Fruit fly (Drosophila melanogaster) whole organism, embryonic: ENCODE results near the gene Dus3.

Experiments used
- Atf-2 ChIP-seq: fragments of 200-800 bp; sonication (Bioruptor generic); optimal IDR thresholded peaks from 2 replicates; lab custom pipeline; 2016; ENCODE audit warnings: missing biosample characterization, missing genetic modification characterization
- Awh ChIP-seq: fragments of 200-800 bp; sonication (Bioruptor generic); IDR thresholded peaks from 2 replicates; pipeline ENCODE4, ENCODE4 v1.3.6; 2022; ENCODE audit warnings: missing biosample characterization, missing genetic modification characterization
- Blimp-1 ChIP-seq: fragments of 200-800 bp; sonication (Bioruptor generic); optimal IDR thresholded peaks from 3 replicates; lab custom pipeline; 2018; ENCODE audit warnings: missing biosample characterization, missing genetic modification characterization, mild to moderate bottlenecking, moderate library complexity, missing genetic modification reagents
- CG11723 ChIP-seq: fragments of 200-800 bp; sonication (Bioruptor generic); optimal IDR thresholded peaks from 2 replicates; lab custom pipeline; 2017; ENCODE audit warnings: missing biosample characterization, mild to moderate bottlenecking, missing genetic modification characterization
- CG12942 ChIP-seq: fragments of 200-800 bp; sonication (Bioruptor generic); optimal IDR thresholded peaks from 3 replicates; lab custom pipeline; 2016; ENCODE audit warnings: missing biosample characterization, missing genetic modification characterization
- CG13287 ChIP-seq: fragments of 200-800 bp; sonication (Bioruptor generic); IDR thresholded peaks from 2 replicates; pipeline ENCODE4 v1.3.6; 2022; ENCODE audit warnings: missing biosample characterization, missing genetic modification characterization; ENCODE audit not compliant: partially characterized antibody
- CG13424 ChIP-seq: fragments of 200-800 bp; sonication (Bioruptor generic); optimal IDR thresholded peaks from 2 replicates; lab custom pipeline; 2019; ENCODE audit warnings: missing biosample characterization, mild to moderate bottlenecking, missing genetic modification characterization, moderate library complexity
- CG13775 ChIP-seq: fragments of 200-800 bp; sonication (Bioruptor generic); optimal IDR thresholded peaks from 3 replicates; lab custom pipeline; 2017; ENCODE audit warnings: missing biosample characterization, mild to moderate bottlenecking, missing genetic modification characterization
- CG14050 ChIP-seq: fragments of 200-800 bp; sonication (Bioruptor generic); IDR thresholded peaks from 3 replicates; pipeline ENCODE4 v1.3.6; 2022; ENCODE audit warnings: missing biosample characterization, missing genetic modification characterization
- CG14860 ChIP-seq: fragments of 200-800 bp; sonication (Bioruptor generic); IDR thresholded peaks from 3 replicates; pipeline ENCODE4 v1.3.6; 2022; ENCODE audit warnings: missing biosample characterization, missing genetic modification characterization; ENCODE audit not compliant: partially characterized antibody
- CG15514 ChIP-seq: fragments of 200-800 bp; sonication (Bioruptor generic); optimal IDR thresholded peaks from 3 replicates; lab custom pipeline; 2017; ENCODE audit warnings: missing biosample characterization, missing genetic modification characterization, mild to moderate bottlenecking, moderate library complexity, missing genetic modification reagents
- CG1647 ChIP-seq: fragments of 200-800 bp; sonication (Bioruptor generic); optimal IDR thresholded peaks from 3 replicates; lab custom pipeline; 2016; ENCODE audit warnings: missing biosample characterization, missing genetic modification characterization
- CG17361 ChIP-seq: fragments of 200-800 bp; sonication (Bioruptor generic); IDR thresholded peaks from 3 replicates; pipeline ENCODE4 v1.3.6; 2022; ENCODE audit warnings: missing biosample characterization, missing genetic modification characterization
- CG17802 ChIP-seq: fragments of 200-800 bp; sonication (Bioruptor generic); optimal IDR thresholded peaks from 2 replicates; lab custom pipeline; 2018; ENCODE audit warnings: missing biosample characterization, mild to moderate bottlenecking, missing genetic modification characterization, moderate library complexity
- CG2116 ChIP-seq: fragments of 200-800 bp; sonication (Bioruptor generic); optimal IDR thresholded peaks from 3 replicates; lab custom pipeline; 2018; ENCODE audit warnings: missing biosample characterization, mild to moderate bottlenecking, missing genetic modification characterization
- CG4707 ChIP-seq: fragments of 200-800 bp; sonication (Bioruptor generic); optimal IDR thresholded peaks from 2 replicates; lab custom pipeline; 2018; ENCODE audit warnings: missing biosample characterization, mild to moderate bottlenecking, missing genetic modification characterization, moderate library complexity
- CG6683 ChIP-seq: fragments of 200-800 bp; sonication (Bioruptor generic); optimal IDR thresholded peaks from 2 replicates; lab custom pipeline; 2017; ENCODE audit warnings: missing biosample characterization, mild to moderate bottlenecking, missing genetic modification characterization, missing genetic modification reagents
- CG7786 ChIP-seq: fragments of 200-800 bp; sonication (Bioruptor generic); optimal IDR thresholded peaks from 2 replicates; lab custom pipeline; 2016; ENCODE audit warnings: missing biosample characterization, missing genetic modification characterization
- CG7839 ChIP-seq: fragments of 200-800 bp; sonication (Bioruptor generic); optimal IDR thresholded peaks from 3 replicates; lab custom pipeline; 2018; ENCODE audit warnings: missing biosample characterization, mild to moderate bottlenecking, missing genetic modification characterization, moderate library complexity
- CG9727 ChIP-seq: fragments of 200-800 bp; sonication (Bioruptor generic); optimal IDR thresholded peaks from 3 replicates; lab custom pipeline; 2017; ENCODE audit warnings: missing biosample characterization, mild to moderate bottlenecking, missing genetic modification characterization
- CHES-1-like ChIP-seq: fragments of 200-800 bp; sonication (Bioruptor generic); optimal IDR thresholded peaks from 2 replicates; lab custom pipeline; 2016; ENCODE audit warnings: missing biosample characterization, missing genetic modification characterization
- Camta ChIP-seq: fragments of 200-800 bp; sonication (Bioruptor generic); optimal IDR thresholded peaks from 2 replicates; lab custom pipeline; 2016; ENCODE audit warnings: missing biosample characterization, missing genetic modification characterization
- Dp ChIP-seq: fragments of 200-800 bp; sonication (Bioruptor generic); optimal IDR thresholded peaks from 2 replicates; lab custom pipeline; 2018; ENCODE audit warnings: missing biosample characterization, mild to moderate bottlenecking, missing genetic modification characterization, moderate library complexity
- Gug ChIP-seq: fragments of 200-800 bp; sonication (Bioruptor generic); IDR thresholded peaks from 4 replicates; pipeline ENCODE4 v1.3.6; 2022; ENCODE audit warnings: missing biosample characterization, missing genetic modification characterization
- H2.0 ChIP-seq: fragments of 200-800 bp; sonication (Bioruptor generic); IDR thresholded peaks from 2 replicates; pipeline ENCODE4 v1.3.6; 2022; ENCODE audit warnings: missing biosample characterization, missing genetic modification characterization
- Hr3 ChIP-seq: fragments of 200-800 bp; sonication (Bioruptor generic); optimal IDR thresholded peaks from 3 replicates; lab custom pipeline; 2016; ENCODE audit warnings: missing biosample characterization, missing genetic modification characterization
- Lim3 ChIP-seq: fragments of 200-800 bp; sonication (Bioruptor generic); IDR thresholded peaks from 2 replicates; pipeline ENCODE4 v1.3.6; 2022; ENCODE audit warnings: missing biosample characterization, missing genetic modification characterization
- Nf-YB ChIP-seq: fragments of 200-800 bp; sonication (Bioruptor generic); optimal IDR thresholded peaks from 3 replicates; lab custom pipeline; 2019; ENCODE audit warnings: missing biosample characterization, mild to moderate bottlenecking, missing genetic modification characterization, moderate library complexity
- Rfx ChIP-seq: fragments of 200-800 bp; sonication (Bioruptor generic); IDR thresholded peaks from 2 replicates; pipeline ENCODE4 v1.3.6; 2022; ENCODE audit warnings: missing biosample characterization, missing genetic modification characterization
- Stat92E ChIP-seq, 3 experiments: fragments of >200 bp in 2 of 3; fragments of 200-800 bp in 1 of 3; sonication (Bioruptor generic) in 1 of 3; optimal IDR thresholded peaks; 2 replicates each; lab custom pipeline; 2017 to 2019; ENCODE audit warnings: missing biosample characterization in 3 of 3, missing genetic modification characterization in 3 of 3, mild to moderate bottlenecking in 1 of 3, moderate library complexity in 1 of 3
- Usf ChIP-seq: fragments of 200-800 bp; sonication (Bioruptor generic); optimal IDR thresholded peaks from 2 replicates; lab custom pipeline; 2017; ENCODE audit warnings: missing genotype, missing biosample characterization, missing genetic modification characterization
- YL-1 ChIP-seq: fragments of 200-800 bp; sonication (Bioruptor generic); optimal IDR thresholded peaks from 3 replicates; lab custom pipeline; 2017; ENCODE audit warnings: missing biosample characterization, mild to moderate bottlenecking, missing genetic modification characterization
- chif ChIP-seq, 2 experiments: fragments of 200-800 bp; sonication (Bioruptor generic); optimal IDR thresholded peaks; 3 replicates each; lab custom pipeline; 2016; ENCODE audit warnings: missing biosample characterization in 2 of 2, missing genetic modification characterization in 2 of 2
- ci ChIP-seq: fragments of 200-800 bp; sonication (Bioruptor generic); IDR thresholded peaks from 3 replicates; pipeline ENCODE4 v1.3.6; 2022; ENCODE audit warnings: missing biosample characterization, missing genetic modification characterization
- dysf ChIP-seq: fragments of 200-800 bp; sonication (Bioruptor generic); IDR thresholded peaks from 3 replicates; pipeline ENCODE4 v1.3.6; 2022; ENCODE audit warnings: missing biosample characterization, missing genetic modification characterization
- esg ChIP-seq: fragments of 200-800 bp; sonication (Bioruptor generic); conservative IDR thresholded peaks from 2 replicates; pipeline ENCODE4 v1.3.6; 2022; ENCODE audit warnings: missing biosample characterization, missing genetic modification characterization
- eyg ChIP-seq: fragments of 200-800 bp; sonication (Bioruptor generic); optimal IDR thresholded peaks from 3 replicates; lab custom pipeline; 2016; ENCODE audit warnings: missing biosample characterization, missing genetic modification characterization
- ind ChIP-seq: fragments of 200-800 bp; sonication (Bioruptor generic); optimal IDR thresholded peaks from 3 replicates; lab custom pipeline; 2016; ENCODE audit warnings: missing biosample characterization, missing genetic modification characterization
- lab ChIP-seq: fragments of 200-800 bp; sonication (Bioruptor generic); optimal IDR thresholded peaks from 3 replicates; lab custom pipeline; 2017; ENCODE audit warnings: missing biosample characterization, missing genetic modification characterization, mild to moderate bottlenecking, moderate library complexity, missing genetic modification reagents
- lbe ChIP-seq: fragments of 200-800 bp; sonication (Bioruptor generic); optimal IDR thresholded peaks from 2 replicates; lab custom pipeline; 2016; ENCODE audit warnings: missing biosample characterization, mild to moderate bottlenecking, missing genetic modification characterization
- nmo ChIP-seq: fragments of 200-800 bp; sonication (Bioruptor generic); optimal IDR thresholded peaks from 2 replicates; lab custom pipeline; 2018; ENCODE audit warnings: missing biosample characterization, mild to moderate bottlenecking, missing genetic modification characterization, moderate library complexity
- pfk ChIP-seq: fragments of 200-800 bp; sonication (Bioruptor generic); optimal IDR thresholded peaks from 2 replicates; lab custom pipeline; 2018; ENCODE audit warnings: missing biosample characterization, mild to moderate bottlenecking, missing genetic modification characterization, moderate library complexity
- phol ChIP-seq: fragments of 200-800 bp; sonication (Bioruptor generic); optimal IDR thresholded peaks from 3 replicates; lab custom pipeline; 2018; ENCODE audit warnings: missing biosample characterization, mild to moderate bottlenecking, missing genetic modification characterization, moderate library complexity
- slbo ChIP-seq: fragments of 200-800 bp; sonication (Bioruptor generic); IDR thresholded peaks from 2 replicates; pipeline ENCODE4 v1.3.6; 2022; ENCODE audit warnings: missing biosample characterization, missing genetic modification characterization
- sna ChIP-seq: fragments of 200-800 bp; sonication (Bioruptor generic); IDR thresholded peaks from 2 replicates; pipeline ENCODE4 v1.3.6; 2022; ENCODE audit warnings: missing biosample characterization, missing genetic modification characterization; ENCODE audit not compliant: partially characterized antibody
- sqz ChIP-seq: fragments of 200-800 bp; sonication (Bioruptor generic); optimal IDR thresholded peaks from 3 replicates; lab custom pipeline; 2018; ENCODE audit warnings: missing biosample characterization, mild to moderate bottlenecking, missing genetic modification characterization
- z ChIP-seq: fragments of 200-800 bp; sonication (Bioruptor generic); IDR thresholded peaks from 3 replicates; pipeline ENCODE4 v1.3.6; 2022; ENCODE audit warnings: missing biosample characterization, missing genetic modification characterization
- zen2 ChIP-seq: fragments of 200-800 bp; sonication (Bioruptor generic); IDR thresholded peaks from 3 replicates; pipeline ENCODE4 v1.3.6; 2022; ENCODE audit warnings: missing biosample characterization, missing genetic modification characterization; ENCODE audit not compliant: partially characterized antibody

Dus3 gene

DNA sequence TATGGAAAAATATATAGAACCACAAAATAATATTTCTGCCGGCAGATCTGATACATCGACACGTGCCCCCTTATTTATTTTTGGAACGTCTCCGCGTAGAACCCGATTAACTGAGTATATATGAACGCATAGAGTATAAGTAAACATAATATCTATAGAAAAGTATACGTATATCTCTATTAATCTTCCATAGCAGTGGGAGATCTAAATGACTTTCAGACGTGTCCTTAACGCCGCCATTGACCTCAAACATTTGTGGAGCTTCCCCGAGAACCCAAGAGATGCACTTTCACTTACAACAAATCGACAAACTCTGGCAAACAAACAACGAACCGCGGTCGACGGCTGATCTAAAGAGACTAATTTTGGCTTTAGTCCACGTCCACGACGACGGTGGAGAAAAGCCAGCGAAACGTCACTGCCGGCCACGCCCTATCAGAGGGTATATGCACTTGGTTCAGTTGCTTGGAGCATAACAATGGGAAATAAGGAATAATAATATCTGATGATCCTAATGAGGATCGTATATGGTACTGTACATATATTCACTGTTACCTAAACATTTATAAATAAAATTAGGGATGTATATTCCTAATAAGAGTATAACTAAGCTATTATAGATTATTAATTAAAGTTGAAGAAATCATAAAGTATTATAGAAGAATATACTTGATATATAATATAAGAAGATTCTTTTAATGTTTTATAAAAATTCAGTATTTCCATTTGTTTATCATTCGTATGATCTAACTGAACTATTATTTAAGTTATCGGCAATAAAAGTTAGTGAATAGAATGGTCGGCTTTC is 5.3 kb downstream of the Dus3 start, which contains the start of gene fbp (continued):
- TF ChIP-seq Nf-YB (GFP tag; lab: Kevin White, UChicago) (peak; percentile 54), CG13287 (GFP tag; lab: Robert Waterston, UW) (no peak), dysf (GFP tag; lab: Robert Waterston, UW) (peak; percentile 61; the same call in 2 of the 3 replicates), Lim3 (GFP tag; lab: Robert Waterston, UW) (no peak), sqz (GFP tag; lab: Kevin White, UChicago) (peak; percentile 3), Dp (GFP tag; lab: Kevin White, UChicago) (no peak), CG14050 (GFP tag; lab: Robert Waterston, UW) (no peak), CG17361 (GFP tag; lab: Robert Waterston, UW) (peak; percentile 89), sna (GFP tag; lab: Robert Waterston, UW) (no peak), Rfx (GFP tag; lab: Robert Waterston, UW) (peak; percentile 71), CG7786 (GFP tag; lab: Kevin White, UChicago) (peak; percentile 41), CG7839 (peak; percentile 75), Blimp-1 (GFP tag; lab: Kevin White, UChicago) (peak; percentile 94), Hr3 (GFP tag; lab: Kevin White, UChicago) (peak; percentile 73), esg (GFP tag; lab: Robert Waterston, UW) (no peak), H2.0 (GFP tag; lab: Robert Waterston, UW) (0 out of 2 replicates have a peak, but pooled peaks have one; percentile 41), CG15514 (peak; percentile 22), z (GFP tag; lab: Robert Waterston, UW) (no peak), Usf (GFP tag; lab: Kevin White, UChicago) (peak; percentile 64), YL-1 (no peak), CG17802 (tag; lab: Kevin White, UChicago) (no peak), CG14860 (GFP tag; lab: Robert Waterston, UW) (no peak), lbe (GFP tag; lab: Kevin White, UChicago) (no peak), ind (GFP tag; lab: Kevin White, UChicago) (peak; percentile 62), slbo (peak; percentile 74), CG1647 (GFP tag; lab: Kevin White, UChicago) (no peak), CG13424 (peak; percentile 72), CG13775 (GFP tag; lab: Kevin White, UChicago) (peak; percentile 76), lab (GFP tag; lab: Kevin White, UChicago) (peak; percentile 45), Camta (GFP tag; lab: Kevin White, UChicago) (no peak), zen2 (GFP tag; lab: Robert Waterston, UW) (no peak), CG11723 (peak; percentile 68), CG4707 (no peak), nmo (GFP tag; lab: Kevin White, UChicago) (peak; percentile 86), CG12942 (GFP tag; lab: Kevin White, UChicago) (peak; percentile 12), phol (peak; percentile 74), ci (peak; percentile 60; the same call in 2 of the 3 replicates), Stat92E (GFP tag; optimal IDR thresholded peaks at IDR 0.05; lab: Kevin White, UChicago) (peak in 1 of 3 experiments; percentile 25), Awh (GFP tag; lab: Robert Waterston, UW) (peak; percentile 58; the same call in 1 of the 2 replicates), CG2116 (GFP tag; lab: Kevin White, UChicago) (peak; percentile 36), CG6683 (peak; percentile 10), CG9727 (peak; percentile 80), Gug (peak; percentile 59; the same call in 2 of the 4 replicates), eyg (GFP tag; lab: Kevin White, UChicago) (no peak), CHES-1-like (GFP tag; lab: Kevin White, UChicago) (peak; percentile 11), pfk (no peak), chif (GFP tag; optimal IDR thresholded peaks at IDR 0.05; lab: Kevin White, UChicago) (peak in 1 of 2 experiments; percentile 54), Atf-2 (GFP tag; lab: Kevin White, UChicago) (no peak)
